Fruit fly (Drosophila melanogaster): ENCODE results near the gene CG9692.

Gene CG9692

dm6 chr3L:16704673-16705072 lies at the start of gene CG9692:
Gene CG9692, plus strand, starts transcription at chr3L:16704973.
- TF ChIP-seq psq (optimal IDR thresholded peaks at IDR 0.05) (no peak), ttk (optimal IDR thresholded peaks at IDR 0.05) (no peak), insv (optimal IDR thresholded peaks at IDR 0.05) (no peak)

- TF ChIP-seq psq (optimal IDR thresholded peaks at IDR 0.05) (no peak), Sin3A (optimal IDR thresholded peaks at IDR 0.05) (no peak), insv (optimal IDR thresholded peaks at IDR 0.05) (no peak), Myc (optimal IDR thresholded peaks at IDR 0.05) (no peak), h (optimal IDR thresholded peaks at IDR 0.05) (no peak), ttk (optimal IDR thresholded peaks at IDR 0.05) (no peak)
Observed at dm6 chr3L:16657014-16657413, 47.8 kb upstream of the CG9692 start.

DNA sequence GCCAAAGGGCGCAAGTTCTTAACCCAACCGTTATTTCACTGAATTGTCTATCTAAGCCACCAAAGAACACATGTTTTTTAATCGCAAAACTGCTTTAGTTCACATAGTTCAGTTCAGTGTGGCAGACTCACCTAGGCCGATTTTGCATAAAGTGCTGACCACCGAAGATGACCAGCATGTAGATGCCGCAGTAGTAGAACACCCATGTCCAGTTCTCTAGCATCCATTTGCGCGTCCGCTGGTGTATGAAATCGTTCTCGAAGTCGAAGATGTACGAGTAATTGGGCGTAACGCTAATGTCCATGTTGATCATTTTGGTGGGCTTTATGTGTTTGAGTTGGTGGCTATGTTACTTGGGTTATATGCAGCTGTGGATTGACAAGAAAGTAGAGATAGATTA lies 45.7 kb upstream of the CG9692 start:
- TF ChIP-seq h (optimal IDR thresholded peaks at IDR 0.05) (no peak), insv (optimal IDR thresholded peaks at IDR 0.05) (no peak), Sin3A (optimal IDR thresholded peaks at IDR 0.05) (no peak), psq (optimal IDR thresholded peaks at IDR 0.05) (no peak), Myc (optimal IDR thresholded peaks at IDR 0.05) (no peak), ttk (optimal IDR thresholded peaks at IDR 0.05) (no peak)

- TF ChIP-seq Sin3A (optimal IDR thresholded peaks at IDR 0.05) (no peak), insv (optimal IDR thresholded peaks at IDR 0.05) (no peak), h (optimal IDR thresholded peaks at IDR 0.05) (no peak), Myc (optimal IDR thresholded peaks at IDR 0.05) (no peak), ttk (optimal IDR thresholded peaks at IDR 0.05) (no peak), psq (optimal IDR thresholded peaks at IDR 0.05) (no peak)
Observed at dm6 chr3L:16659959-16660870, 44.6 kb upstream of the CG9692 start.

dm6 chr3L:16661167-16662109 lies 43.3 kb upstream of the CG9692 start, which contains the start of gene Baldspot:
Gene Baldspot, minus strand, starts transcription at chr3L:16661615.
- TF ChIP-seq ttk (optimal IDR thresholded peaks at IDR 0.05) (no peak), psq (optimal IDR thresholded peaks at IDR 0.05) (no peak), insv (optimal IDR thresholded peaks at IDR 0.05) (no peak), Sin3A (optimal IDR thresholded peaks at IDR 0.05) (no peak), h (optimal IDR thresholded peaks at IDR 0.05) (no peak), Myc (optimal IDR thresholded peaks at IDR 0.05) (no peak)

DNA sequence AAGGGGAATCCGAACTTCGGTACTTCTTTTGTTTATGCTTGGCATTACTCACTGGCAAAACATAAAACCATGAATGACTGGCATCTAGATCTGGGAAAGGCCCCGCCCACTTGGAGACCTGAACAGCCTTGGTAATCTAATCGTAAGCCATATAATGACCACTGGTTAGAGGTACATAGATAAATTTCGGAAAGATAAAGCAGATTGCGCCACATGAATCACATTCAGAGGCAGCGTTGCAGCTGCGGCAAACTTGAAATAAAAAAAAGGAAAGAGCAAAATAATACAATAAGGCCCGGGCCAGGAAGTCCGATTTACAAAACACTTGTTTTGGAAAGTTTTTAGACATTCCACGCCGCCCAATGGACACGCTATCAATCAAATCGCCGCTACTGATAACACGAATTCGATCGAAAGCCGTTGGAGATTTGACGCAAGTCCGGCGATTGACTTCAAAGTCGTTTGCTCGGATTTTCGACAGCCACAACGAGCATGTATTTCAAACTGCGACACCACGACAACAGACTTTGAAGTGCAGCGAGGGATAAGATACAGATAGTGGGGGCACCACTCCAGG lies 40.5 kb upstream of the CG9692 start:
- TF ChIP-seq Myc (optimal IDR thresholded peaks at IDR 0.05): no peak
- TF ChIP-seq ttk (optimal IDR thresholded peaks at IDR 0.05): no peak
- no peak for TF ChIP-seq psq (optimal IDR thresholded peaks at IDR 0.05)
- no peak for TF ChIP-seq insv (optimal IDR thresholded peaks at IDR 0.05)
- no peak for TF ChIP-seq h (optimal IDR thresholded peaks at IDR 0.05)
- no peak for TF ChIP-seq Sin3A (optimal IDR thresholded peaks at IDR 0.05)

DNA sequence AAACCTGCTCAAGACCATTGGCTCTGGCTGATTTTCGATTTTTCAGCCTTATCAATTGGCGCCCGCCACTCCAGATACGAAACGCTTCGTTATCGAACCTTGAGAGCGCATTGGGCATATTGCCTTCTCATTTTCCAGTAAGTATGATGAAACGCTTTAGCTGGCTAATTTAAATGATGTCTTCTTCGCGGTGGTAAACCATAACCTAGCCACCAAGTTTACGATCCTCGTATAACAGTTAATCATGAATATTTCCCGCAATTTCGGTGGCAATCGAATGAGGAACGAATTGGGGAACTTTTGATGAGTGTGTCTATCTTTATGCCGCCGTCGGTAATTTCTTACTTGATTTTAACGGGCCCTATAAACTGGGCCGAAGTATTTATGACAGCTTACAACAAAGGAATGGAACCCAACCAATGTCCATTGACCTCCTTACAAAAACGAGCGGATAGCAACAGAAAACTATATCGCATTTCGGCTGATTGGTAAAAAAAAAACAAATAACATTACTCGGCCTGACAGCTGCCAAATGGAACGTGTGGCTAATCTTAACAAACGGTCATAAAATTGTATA lies 38.3 kb upstream of the CG9692 start:
- TF ChIP-seq psq (optimal IDR thresholded peaks at IDR 0.05): no peak
- no peak for TF ChIP-seq Myc (optimal IDR thresholded peaks at IDR 0.05)
- no peak for TF ChIP-seq Sin3A (optimal IDR thresholded peaks at IDR 0.05)
- no peak for TF ChIP-seq ttk (optimal IDR thresholded peaks at IDR 0.05)
- TF ChIP-seq insv (optimal IDR thresholded peaks at IDR 0.05): no peak
- no peak for TF ChIP-seq h (optimal IDR thresholded peaks at IDR 0.05)

DNA sequence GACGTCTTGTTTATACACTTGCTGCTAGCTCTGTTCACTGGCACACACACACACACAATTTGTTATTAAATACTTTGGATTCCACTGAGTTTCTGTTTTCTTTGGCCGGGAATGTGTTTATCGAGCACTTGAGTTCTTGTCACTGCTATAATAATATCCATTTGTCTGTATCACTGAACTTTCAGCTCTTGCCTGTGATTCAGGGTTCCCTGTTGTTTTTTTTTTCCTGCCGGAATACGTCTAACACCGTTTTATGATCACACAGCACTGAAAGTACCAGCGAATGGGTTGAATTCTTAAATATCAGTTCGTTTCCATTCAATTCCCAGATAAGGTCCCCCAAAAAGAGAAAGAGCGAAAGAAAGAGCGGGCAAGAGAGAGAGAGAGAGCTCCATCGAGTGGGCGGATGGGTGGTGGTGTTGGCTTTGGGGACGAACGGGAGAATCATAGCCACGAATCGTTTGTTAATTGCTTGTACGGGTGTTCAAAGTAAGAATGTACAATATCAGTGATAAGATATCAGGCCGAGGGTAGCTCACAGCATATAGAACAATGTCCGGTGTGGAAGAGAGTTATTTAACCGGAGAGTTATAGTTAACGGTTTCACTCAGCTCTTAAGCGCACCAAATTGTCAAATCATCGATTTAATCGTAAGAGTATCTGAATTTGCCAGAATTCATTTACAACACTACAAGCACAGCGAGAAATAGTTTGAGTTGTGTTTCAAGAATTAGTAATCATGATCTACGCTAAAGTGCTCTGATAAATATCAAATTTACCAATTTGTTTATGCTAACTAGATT lies 36.9 kb upstream of the CG9692 start, which contains the start of gene Galphaf:
TSS of gene Galphaf (minus strand) at position 272 of the 803 bp plus-strand sequence.
- TF ChIP-seq ttk (optimal IDR thresholded peaks at IDR 0.05) (no peak), h (optimal IDR thresholded peaks at IDR 0.05) (no peak), insv (optimal IDR thresholded peaks at IDR 0.05) (no peak)

DNA sequence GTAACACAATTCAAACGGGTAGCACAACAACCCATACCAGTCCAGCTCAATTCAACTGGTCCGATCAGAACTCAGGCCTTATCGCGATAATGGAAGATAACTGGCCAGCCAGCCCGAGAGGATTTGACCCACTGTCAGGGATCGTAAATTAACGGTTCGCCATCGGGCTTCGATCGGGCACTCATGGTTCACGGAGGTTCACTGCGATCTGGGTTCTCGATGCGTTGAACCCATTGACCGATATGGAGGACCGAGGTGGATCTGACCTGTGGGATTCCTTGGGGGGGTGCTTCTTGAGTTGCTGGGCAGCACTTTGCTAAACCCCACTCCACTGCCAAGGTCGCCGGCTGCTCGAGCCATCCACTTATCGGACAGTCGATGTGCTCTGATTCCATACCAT lies 36.0 kb upstream of the CG9692 start:
- TF ChIP-seq Sin3A (optimal IDR thresholded peaks at IDR 0.05) (no peak), Myc (optimal IDR thresholded peaks at IDR 0.05) (no peak), h (optimal IDR thresholded peaks at IDR 0.05) (no peak), insv (optimal IDR thresholded peaks at IDR 0.05) (no peak), psq (optimal IDR thresholded peaks at IDR 0.05) (no peak), ttk (optimal IDR thresholded peaks at IDR 0.05) (no peak)

- no peak for TF ChIP-seq Myc (optimal IDR thresholded peaks at IDR 0.05)
- no peak for TF ChIP-seq Sin3A (optimal IDR thresholded peaks at IDR 0.05)
- TF ChIP-seq h (optimal IDR thresholded peaks at IDR 0.05): no peak
Observed at dm6 chr3L:16670195-16670594, 34.6 kb upstream of the CG9692 start.
